Worm (Caenorhabditis elegans) whole organism, early embryonic: Measurements from ENCODE around the gene srh-27.

ENCODE experiments used
- ama-1 ChIP-seq: fragments of 150-350 bp; optimal IDR thresholded peaks from 2 replicates; lab custom pipeline; 2014
- pes-1 ChIP-seq: fragments of 200-800 bp; sonication (Bioruptor generic); IDR thresholded peaks from 2 replicates; pipeline ENCODE4 v1.3.6; 2022; ENCODE audit warnings: missing genetic modification reagents, missing genetic modification characterization, missing compliant biosample characterization
- tbx-37 ChIP-seq: fragments of 200-800 bp; sonication (Bioruptor generic); conservative IDR thresholded peaks from 2 replicates; pipeline ENCODE4 v1.3.6; 2022; ENCODE audit warnings: missing genetic modification reagents, missing genetic modification characterization, missing compliant biosample characterization

DNA sequence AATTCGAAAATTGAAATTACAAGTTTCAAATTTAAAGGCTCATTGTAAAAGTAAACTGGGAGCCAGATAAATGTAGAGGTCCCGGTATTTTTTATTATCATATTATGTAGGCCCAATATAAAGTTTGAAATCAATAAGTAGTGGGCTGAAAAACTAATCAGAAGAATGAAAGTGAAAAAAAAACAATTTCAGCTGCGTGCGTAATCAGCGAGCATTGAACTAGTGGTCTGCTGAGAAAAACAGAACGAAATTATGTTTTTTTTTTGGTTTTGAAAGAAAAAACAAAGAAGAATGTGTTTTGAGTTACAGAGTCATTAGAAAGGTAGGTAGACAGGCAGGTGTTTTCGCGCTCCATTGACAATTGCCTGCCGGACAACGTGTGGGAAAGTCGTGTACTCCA is 39.6 kb upstream of the srh-27 start, which contains the start of gene sre-31:
- TF ChIP-seq ama-1 (lab: Kevin White, UChicago) (no peak), pes-1 (GFP tag; lab: Robert Waterston, UW) (no peak), tbx-37 (GFP tag; lab: Robert Waterston, UW) (no peak)
